Fruit fly (Drosophila melanogaster) whole organism, wandering third instar larva: ENCODE data around the gene CG42471.

Experiments
- CG32264 ChIP-seq: fragments of 200-800 bp; sonication (Bioruptor generic); optimal IDR thresholded peaks from 2 replicates; lab custom pipeline; 2016; ENCODE audit warnings: missing biosample characterization, missing genetic modification characterization
- CG9705 ChIP-seq: fragments of 200-800 bp; sonication (Bioruptor generic); optimal IDR thresholded peaks from 2 replicates; lab custom pipeline; 2018; ENCODE audit warnings: missing biosample characterization, mild to moderate bottlenecking, missing genetic modification characterization
- CrebA ChIP-seq: fragments of 200-800 bp; sonication (Bioruptor generic); optimal IDR thresholded peaks from 2 replicates; lab custom pipeline; 2016; ENCODE audit warnings: missing biosample characterization, mild to moderate bottlenecking, missing genetic modification characterization, borderline replicate concordance
- Dfd ChIP-seq: fragments of >200 bp; optimal IDR thresholded peaks from 2 replicates; lab custom pipeline; 2017; ENCODE audit warnings: missing biosample characterization, missing genetic modification characterization
- Dif ChIP-seq: fragments of 200-275, 200-300 bp; sonication (Bioruptor generic); optimal IDR thresholded peaks from 2 replicates; lab custom pipeline; 2018; ENCODE audit warnings: missing biosample characterization, missing genetic modification characterization; ENCODE audit not compliant: partially characterized antibody
- GATAd ChIP-seq: sonication (Bioruptor generic); optimal IDR thresholded peaks from 2 replicates; lab custom pipeline; 2016; ENCODE audit warnings: missing biosample characterization, missing genetic modification characterization
- HLH106 ChIP-seq: fragments of 200-800 bp; optimal IDR thresholded peaks from 3 replicates; lab custom pipeline; 2019; ENCODE audit warnings: missing biosample characterization, mild to moderate bottlenecking, missing genetic modification characterization, moderate library complexity
- Hr78 ChIP-seq: fragments of >200 bp; optimal IDR thresholded peaks from 2 replicates; lab custom pipeline; 2017; ENCODE audit warnings: missing biosample characterization, missing genetic modification characterization
- Jra ChIP-seq: sonication (Bioruptor generic); optimal IDR thresholded peaks from 2 replicates; lab custom pipeline; 2016; ENCODE audit warnings: missing biosample characterization, missing genetic modification characterization
- Mio ChIP-seq: sonication (Bioruptor generic); optimal IDR thresholded peaks from 2 replicates; lab custom pipeline; 2016; ENCODE audit warnings: missing biosample characterization, missing genetic modification characterization
- OdsH ChIP-seq: fragments of 200-800 bp; sonication (Bioruptor generic); optimal IDR thresholded peaks from 2 replicates; lab custom pipeline; 2016; ENCODE audit warnings: missing biosample characterization, mild to moderate bottlenecking, missing genetic modification characterization
- Rel ChIP-seq, 2 experiments: fragments of 200-800 bp; sonication (Bioruptor generic) in 1 of 2; optimal IDR thresholded peaks; 2 replicates in 1 of 2; 3 replicates in 1 of 2; lab custom pipeline; 2016 to 2019; ENCODE audit warnings: mild to moderate bottlenecking in 2 of 2, missing biosample characterization in 2 of 2, missing genetic modification characterization in 2 of 2, moderate library complexity in 1 of 2
- Sp1 ChIP-seq: fragments of 200-800 bp; sonication (Bioruptor generic); optimal IDR thresholded peaks from 3 replicates; lab custom pipeline; 2019; ENCODE audit warnings: missing biosample characterization, mild to moderate bottlenecking, missing genetic modification characterization, moderate library complexity
- Vsx2 ChIP-seq: fragments of 200-300, 225-300 bp; sonication (Bioruptor generic); optimal IDR thresholded peaks from 2 replicates; lab custom pipeline; 2018; ENCODE audit warnings: missing biosample characterization, missing genetic modification characterization; ENCODE audit not compliant: partially characterized antibody
- br ChIP-seq: fragments of 200-800 bp; sonication (Bioruptor generic); optimal IDR thresholded peaks from 2 replicates; lab custom pipeline; 2016; ENCODE audit warnings: missing biosample characterization, missing genetic modification characterization
- dmrt93B ChIP-seq: fragments of 200-800 bp; sonication (Bioruptor generic); optimal IDR thresholded peaks from 2 replicates; lab custom pipeline; 2018; ENCODE audit warnings: missing biosample characterization, mild to moderate bottlenecking, missing genetic modification characterization
- ey ChIP-seq: fragments of 200-800 bp; sonication (Bioruptor generic); optimal IDR thresholded peaks from 2 replicates; lab custom pipeline; 2016; ENCODE audit warnings: missing biosample characterization, missing genetic modification characterization
- fru ChIP-seq: fragments of 200-800 bp; sonication (Bioruptor generic); optimal IDR thresholded peaks from 3 replicates; lab custom pipeline; 2016; ENCODE audit warnings: missing biosample characterization, mild to moderate bottlenecking, missing genetic modification characterization
- h ChIP-seq: fragments of 200-800 bp; sonication (Bioruptor generic); optimal IDR thresholded peaks from 3 replicates; lab custom pipeline; 2016; ENCODE audit warnings: missing biosample characterization, mild to moderate bottlenecking, missing genetic modification characterization
- jim ChIP-seq: fragments of 175-275, 200-325 bp; sonication (Bioruptor generic); optimal IDR thresholded peaks from 2 replicates; lab custom pipeline; 2016; ENCODE audit warnings: missing biosample characterization, mild to moderate bottlenecking, missing genetic modification characterization
- lola ChIP-seq: fragments of >200 bp; optimal IDR thresholded peaks from 2 replicates; lab custom pipeline; 2017; ENCODE audit warnings: missing biosample characterization, missing genetic modification characterization
- psq ChIP-seq: fragments of 200-800 bp; sonication (Bioruptor generic); optimal IDR thresholded peaks from 3 replicates; lab custom pipeline; 2017; ENCODE audit warnings: missing biosample characterization, mild to moderate bottlenecking, missing genetic modification characterization, moderate library complexity
- sv ChIP-seq: fragments of 200-800 bp; sonication (Bioruptor generic); optimal IDR thresholded peaks from 3 replicates; lab custom pipeline; 2016; ENCODE audit warnings: missing biosample characterization, missing genetic modification characterization
- tai ChIP-seq: sonication (Bioruptor generic); optimal IDR thresholded peaks from 2 replicates; lab custom pipeline; 2016; ENCODE audit warnings: missing biosample characterization, missing genetic modification characterization

Gene CG42471

DNA sequence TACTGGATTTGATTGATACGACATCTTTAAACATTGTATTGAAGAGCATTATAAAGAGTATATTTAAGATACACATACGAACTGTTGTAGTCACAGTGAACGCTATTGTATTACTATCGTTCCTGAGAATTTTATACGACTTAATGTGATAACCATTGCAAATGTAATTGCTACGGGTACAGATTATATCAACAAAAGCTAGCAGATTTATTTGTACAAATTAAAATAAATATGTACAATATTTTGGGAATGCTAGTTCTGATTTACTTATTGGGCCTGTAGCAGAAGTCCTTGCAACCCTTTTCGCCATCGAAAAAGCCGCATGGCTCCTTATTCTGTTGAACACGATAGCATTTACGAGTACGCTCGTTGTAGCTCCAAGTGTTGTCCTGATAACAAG, 367 bp downstream of the CG42471 start, which contains the start of gene CG42470:
Gene CG42470, minus strand, starts transcription at position 101 of the 400 bp plus-strand sequence.
- TF ChIP-seq GATAd, result no peak
- no peak for TF ChIP-seq ey (GFP tag; lab: Kevin White, UChicago)
- no peak for TF ChIP-seq br (GFP tag; lab: Kevin White, UChicago)
- no peak for TF ChIP-seq psq (GFP tag; lab: Kevin White, UChicago)
- no peak for TF ChIP-seq HLH106 (tag; lab: Kevin White, UChicago)
- no peak for TF ChIP-seq dmrt93B (GFP tag; lab: Kevin White, UChicago)
- TF ChIP-seq Jra (GFP tag; lab: Kevin White, UChicago), result no peak
- TF ChIP-seq Hr78 (GFP tag; lab: Kevin White, UChicago), result no peak
- no peak for TF ChIP-seq CG32264 (GFP tag; lab: Kevin White, UChicago)
- TF ChIP-seq lola (GFP tag; lab: Kevin White, UChicago), result no peak
- TF ChIP-seq, all 38 proteins: peak for 0

DNA sequence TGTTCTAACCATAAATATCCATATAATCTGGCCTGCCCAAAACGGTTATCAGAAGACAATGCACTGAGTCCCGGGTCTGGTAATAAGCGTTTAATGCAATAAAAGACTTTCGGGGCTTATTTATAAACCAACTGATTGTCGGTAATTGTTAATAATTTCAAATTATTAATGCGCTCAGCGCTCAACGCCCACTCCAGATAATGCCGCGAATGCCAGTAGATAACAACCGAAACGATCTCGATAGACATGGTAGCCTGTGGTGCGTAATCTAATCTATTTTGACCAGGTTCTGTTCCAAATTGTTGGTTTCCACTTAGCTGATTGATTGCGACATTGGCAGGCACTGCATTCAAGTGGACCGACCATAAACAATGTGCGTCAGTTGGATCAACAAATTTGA, 13.2 kb downstream of the CG42471 start:
- TF ChIP-seq CG32264 (GFP tag; lab: Kevin White, UChicago) (no peak), Mio (no peak), CrebA (GFP tag; lab: Kevin White, UChicago) (peak; percentile 42), h (GFP tag; lab: Kevin White, UChicago) (peak; percentile 68), Rel (GFP tag; optimal IDR thresholded peaks at IDR 0.05; lab: Kevin White, UChicago) (no peak), Rel (tag; optimal IDR thresholded peaks at IDR 0.05; lab: Kevin White, UChicago) (peak; percentile 2), sv (GFP tag; lab: Kevin White, UChicago) (no peak), CG9705 (no peak), Dfd (GFP tag; lab: Kevin White, UChicago) (no peak)

DNA sequence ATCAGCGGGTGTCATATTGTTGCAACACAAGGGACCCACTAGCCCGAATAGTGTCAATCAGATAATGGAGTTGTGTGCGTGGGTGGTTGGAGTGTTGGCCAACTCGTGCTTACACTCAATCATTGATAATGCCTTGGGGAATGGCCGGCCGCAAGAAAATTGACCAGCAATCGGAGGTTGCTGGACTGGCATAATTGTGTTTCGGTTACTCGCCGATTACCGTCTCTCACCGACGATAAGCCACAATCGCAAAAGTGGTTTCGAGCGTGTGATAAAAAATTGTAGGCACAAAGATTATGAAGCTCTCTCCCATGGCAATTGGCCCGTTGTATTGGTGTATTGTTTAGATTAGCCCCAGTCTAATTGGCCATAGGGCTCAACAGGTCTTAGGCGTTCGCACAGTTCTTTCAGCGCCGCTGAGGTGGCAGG, 15.3 kb downstream of the CG42471 start, which contains the start of gene Vha100-5:
Gene Vha100-5, plus strand, starts transcription at position 395 of the 429 bp plus-strand sequence.
- no peak for TF ChIP-seq dmrt93B (GFP tag; lab: Kevin White, UChicago)
- TF ChIP-seq CrebA (GFP tag; lab: Kevin White, UChicago), result no peak
- TF ChIP-seq Vsx2 (GFP tag; lab: Kevin White, UChicago), result peak; percentile 54
- TF ChIP-seq OdsH (GFP tag; lab: Kevin White, UChicago), result no peak
- TF ChIP-seq ey (GFP tag; lab: Kevin White, UChicago), result no peak
- no peak for TF ChIP-seq Dif
- TF ChIP-seq sv (GFP tag; lab: Kevin White, UChicago), result no peak
- no peak for TF ChIP-seq Jra (GFP tag; lab: Kevin White, UChicago)
- TF ChIP-seq tai, result no peak
- no peak for TF ChIP-seq lola (GFP tag; lab: Kevin White, UChicago)
- TF ChIP-seq Rel (GFP tag; optimal IDR thresholded peaks at IDR 0.05; lab: Kevin White, UChicago), result peak; percentile 3
- TF ChIP-seq Rel (tag; optimal IDR thresholded peaks at IDR 0.05; lab: Kevin White, UChicago), result no peak
- TF ChIP-seq h (GFP tag; lab: Kevin White, UChicago), result peak; percentile 10
- no peak for TF ChIP-seq Mio

DNA sequence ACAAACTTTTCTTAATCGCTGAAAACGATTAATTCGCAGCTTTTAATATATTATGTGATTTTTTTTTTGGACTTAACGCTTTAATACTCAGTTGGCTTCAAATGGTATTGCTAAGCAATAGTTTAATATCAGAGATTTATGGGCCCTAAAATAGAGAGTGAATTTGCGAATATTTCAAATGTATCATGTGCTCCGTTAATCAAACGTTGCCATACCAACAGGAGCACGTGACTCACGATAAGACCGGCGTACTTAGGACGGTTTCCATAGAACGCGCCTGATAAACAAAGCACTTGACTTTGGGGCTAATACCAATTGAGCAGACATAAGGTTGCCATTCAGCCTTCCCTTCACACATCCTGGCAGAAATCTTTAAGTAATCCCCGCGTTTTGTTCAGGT, 16.2 kb downstream of the CG42471 start:
- TF ChIP-seq fru (GFP tag; lab: Kevin White, UChicago) (no peak), h (GFP tag; lab: Kevin White, UChicago) (peak; percentile 12)

DNA sequence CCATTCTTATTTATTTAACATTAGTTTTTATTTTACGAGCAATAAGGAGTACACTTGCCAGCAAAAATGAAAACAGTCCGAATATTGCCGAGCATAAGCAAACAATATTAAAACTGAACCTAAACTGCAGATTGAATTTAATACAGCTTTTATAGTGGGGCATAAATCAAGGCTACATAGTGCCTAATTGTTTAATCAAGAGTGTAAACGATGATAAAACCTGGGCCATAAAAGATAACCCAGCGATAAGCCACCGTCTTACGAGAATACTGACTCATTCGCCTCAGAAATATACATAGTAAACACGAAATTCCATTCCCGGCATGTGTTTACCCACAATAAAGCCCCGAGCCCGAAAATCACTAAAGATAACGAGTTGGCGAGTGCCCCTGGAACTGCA, 17.8 kb downstream of the CG42471 start:
- TF ChIP-seq jim (no peak), Rel (GFP tag; optimal IDR thresholded peaks at IDR 0.05; lab: Kevin White, UChicago) (no peak), Rel (tag; optimal IDR thresholded peaks at IDR 0.05; lab: Kevin White, UChicago) (peak; percentile 34), Sp1 (peak; percentile 30), tai (no peak), CrebA (GFP tag; lab: Kevin White, UChicago) (peak; percentile 43), HLH106 (tag; lab: Kevin White, UChicago) (peak; percentile 13)
